Worm (Caenorhabditis elegans): ENCODE results near the gene D1086.2.
A peak's percentile ranks its signal among the peaks of the same experiment; 100 is the strongest.

D1086.2 gene

DNA sequence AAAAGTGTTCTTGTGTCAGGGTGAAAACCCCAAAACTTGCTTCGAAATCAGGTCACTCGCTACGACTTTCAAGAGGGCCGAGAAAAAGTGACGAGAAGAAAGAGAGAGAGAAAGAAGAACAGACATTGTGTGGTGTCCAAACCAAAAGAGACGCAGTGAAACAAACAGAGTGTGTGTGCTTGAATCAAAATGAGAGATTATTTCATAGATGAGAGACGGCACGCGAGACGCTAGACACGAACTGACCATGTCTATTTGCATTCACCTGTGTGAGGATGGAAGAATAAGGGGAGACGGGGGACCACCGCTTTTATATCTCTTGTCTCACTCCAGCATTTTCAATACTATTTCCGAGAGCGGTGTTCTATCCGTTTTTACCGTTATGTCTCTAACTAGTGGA lies 37.7 kb upstream of the D1086.2 start (continued):
- TF ChIP-seq nhr-77 (tag; optimal IDR thresholded peaks at IDR 0.05) (peak; percentile 61), nhr-6 (tag; optimal IDR thresholded peaks at IDR 0.05) (peak; percentile 97), ces-1 (GFP tag; optimal IDR thresholded peaks at IDR 0.05) (no peak), ztf-7 (tag; optimal IDR thresholded peaks at IDR 0.05) (no peak), aha-1 (tag) (peak; percentile 84), mes-2 (tag; optimal IDR thresholded peaks at IDR 0.05; ENCODE audit: poor library complexity, severe bottlenecking) (peak; percentile 54), lsy-2 (tag; optimal IDR thresholded peaks at IDR 0.05) (peak; percentile 33 to 69), pha-4 (GFP tag; IDR thresholded peaks at IDR 0.05) (no peak), pha-4 (tag; optimal IDR thresholded peaks at IDR 0.05) (peak; percentile 67), tra-1 (GFP tag; IDR thresholded peaks at IDR 0.05) (no peak), nhr-102 (tag; optimal IDR thresholded peaks at IDR 0.05) (peak; percentile 4), egl-43 (GFP tag; IDR thresholded peaks at IDR 0.05) (0 out of 2 replicates have a peak, but pooled peaks have one; percentile 47), nhr-48 (tag; optimal IDR thresholded peaks at IDR 0.05) (peak; percentile 53), nhr-11 (tag; optimal IDR thresholded peaks at IDR 0.05) (peak; percentile 54), daf-16 (GFP tag; optimal IDR thresholded peaks at IDR 0.05) (no peak), daf-16 (tag; optimal IDR thresholded peaks at IDR 0.05) (peak; percentile 34), dmd-6 (GFP tag; IDR thresholded peaks at IDR 0.05) (peak; percentile 68), mxl-3 (GFP tag; optimal IDR thresholded peaks at IDR 0.05) (peak; percentile 81), mep-1 (tag; optimal IDR thresholded peaks at IDR 0.05) (peak; percentile 78), dve-1 (tag; optimal IDR thresholded peaks at IDR 0.05; ENCODE audit: insufficient read depth) (peak; percentile 65)

ce11 chrV:14134757-14135441 lies 36.4 kb upstream of the D1086.2 start:
- no peak for TF ChIP-seq unc-130 (GFP tag; optimal IDR thresholded peaks at IDR 0.05)
- TF ChIP-seq pqm-1 (tag; optimal IDR thresholded peaks at IDR 0.05) = peak; percentile 91
- no peak for TF ChIP-seq sdz-12 (GFP tag; optimal IDR thresholded peaks at IDR 0.05)
- TF ChIP-seq nhr-10 (tag; optimal IDR thresholded peaks at IDR 0.05) = no peak
- no peak for TF ChIP-seq set-16 (GFP tag; IDR thresholded peaks at IDR 0.05)
- TF ChIP-seq madf-5 (GFP tag; IDR thresholded peaks at IDR 0.05) = 0 out of 4 replicates have a peak, but pooled peaks of 1 of the 2 experiments have one; percentile 13
- TF ChIP-seq R02D3.7 (tag; optimal IDR thresholded peaks at IDR 0.05) = no peak
- no peak for TF ChIP-seq F26F4.8 (GFP tag; conservative IDR thresholded peaks at IDR 0.05)
- TF ChIP-seq dve-1 (tag; optimal IDR thresholded peaks at IDR 0.05; ENCODE audit: insufficient read depth) = peak; percentile 29
- no peak for TF ChIP-seq zfp-3 (GFP tag; conservative IDR thresholded peaks at IDR 0.05)
- TF ChIP-seq lin-39 (tag; optimal IDR thresholded peaks at IDR 0.05) = no peak
- TF ChIP-seq F49E8.2 (tag; optimal IDR thresholded peaks at IDR 0.05; ENCODE audit: borderline replicate concordance) = no peak
- no peak for TF ChIP-seq daf-19 (GFP tag; conservative IDR thresholded peaks at IDR 0.05)
- TF ChIP-seq rbr-2 (tag; optimal IDR thresholded peaks at IDR 0.05) = no peak
- no peak for TF ChIP-seq nhr-42 (GFP tag; IDR thresholded peaks at IDR 0.05)
- no peak for TF ChIP-seq spr-1 (tag; optimal IDR thresholded peaks at IDR 0.05)
- TF ChIP-seq php-3 (GFP tag; IDR thresholded peaks at IDR 0.05) = no peak
- TF ChIP-seq ceh-82 (tag; optimal IDR thresholded peaks at IDR 0.05) = no peak
- no peak for TF ChIP-seq ceh-28 (tag; optimal IDR thresholded peaks at IDR 0.05)
- TF ChIP-seq ZK337.2 (GFP tag; IDR thresholded peaks at IDR 0.05) = no peak
- no peak for TF ChIP-seq daf-12 (tag; optimal IDR thresholded peaks at IDR 0.05)
- TF ChIP-seq ces-1 (GFP tag; optimal IDR thresholded peaks at IDR 0.05) = no peak
- no peak for TF ChIP-seq Y75B8A.6 (GFP tag; IDR thresholded peaks at IDR 0.05)
- no peak for TF ChIP-seq T26A8.4 (GFP tag; IDR thresholded peaks at IDR 0.05)
- no peak for TF ChIP-seq saeg-2 (GFP tag; IDR thresholded peaks at IDR 0.05)
- no peak for TF ChIP-seq F37D6.2 (tag; optimal IDR thresholded peaks at IDR 0.05)
- TF ChIP-seq duxl-1 (tag; optimal IDR thresholded peaks at IDR 0.05; ENCODE audit: poor library complexity) = no peak
- TF ChIP-seq nhr-76 (tag; optimal IDR thresholded peaks at IDR 0.05) = no peak
- no peak for TF ChIP-seq lim-7 (GFP tag; IDR thresholded peaks at IDR 0.05)
- TF ChIP-seq unc-62 (GFP tag; optimal IDR thresholded peaks at IDR 0.05 in 1 of 2) = no peak
- TF ChIP-seq unc-62 (tag; optimal IDR thresholded peaks at IDR 0.05) = no peak
- peak; percentile 72 for TF ChIP-seq dmd-6 (GFP tag; IDR thresholded peaks at IDR 0.05)
- peak; percentile 12 for TF ChIP-seq mxl-3 (GFP tag; optimal IDR thresholded peaks at IDR 0.05)
- no peak for TF ChIP-seq lin-15B (tag; optimal IDR thresholded peaks at IDR 0.05)
- TF ChIP-seq fkh-10 (GFP tag; optimal IDR thresholded peaks at IDR 0.05) = no peak

Measured in whole organism, L4 larva.